Worm (Caenorhabditis elegans): ENCODE data around the gene K10C9.7.

The K10C9.7 gene

ce11 chrV:1067468-1067867, at the start of gene K10C9.7:
Gene K10C9.7 (minus strand): TSS chrV:1067568.
- TF ChIP-seq ZK546.5 (tag; optimal IDR thresholded peaks at IDR 0.05) (no peak), sma-9 (GFP tag; optimal IDR thresholded peaks at IDR 0.05) (no peak), sma-9 (tag; optimal IDR thresholded peaks at IDR 0.05) (no peak), ceh-16 (tag; optimal IDR thresholded peaks at IDR 0.05) (no peak), ama-1 (optimal IDR thresholded peaks at IDR 0.05) (no peak), lsy-2 (tag; optimal IDR thresholded peaks at IDR 0.05) (no peak), elt-1 (tag; optimal IDR thresholded peaks at IDR 0.05) (no peak), ztf-4 (tag; optimal IDR thresholded peaks at IDR 0.05) (no peak), nhr-23 (tag; optimal IDR thresholded peaks at IDR 0.05) (no peak), aly-2 (tag; optimal IDR thresholded peaks at IDR 0.05) (no peak), gmeb-1 (tag; optimal IDR thresholded peaks at IDR 0.05) (no peak), nhr-129 (tag; optimal IDR thresholded peaks at IDR 0.05) (no peak), snpc-4 (tag; optimal IDR thresholded peaks at IDR 0.05) (no peak), alr-1 (tag; optimal IDR thresholded peaks at IDR 0.05) (no peak), ztf-11 (tag; optimal IDR thresholded peaks at IDR 0.05) (no peak), crh-2 (tag; optimal IDR thresholded peaks at IDR 0.05) (no peak)

- no peak for TF ChIP-seq elt-1 (tag; optimal IDR thresholded peaks at IDR 0.05)
Measured at ce11 chrV:1112658-1113057, 45.3 kb upstream of the K10C9.7 start, which contains the start of gene Y50D4B.1. Gene Y50D4B.1 (plus strand): TSS chrV:1112958.

ce11 chrV:1112180-1112579, 44.8 kb upstream of the K10C9.7 start:
- TF ChIP-seq mbf-1 (tag; optimal IDR thresholded peaks at IDR 0.05), result no peak
- TF ChIP-seq elt-1 (tag; optimal IDR thresholded peaks at IDR 0.05), result no peak
- no peak for TF ChIP-seq blmp-1 (tag; optimal IDR thresholded peaks at IDR 0.05; ENCODE audit: insufficient read depth)
- no peak for TF ChIP-seq skn-1 (tag; optimal IDR thresholded peaks at IDR 0.05)
- no peak for TF ChIP-seq sem-4 (tag; optimal IDR thresholded peaks at IDR 0.05)
- no peak for TF ChIP-seq gmeb-1 (tag; optimal IDR thresholded peaks at IDR 0.05)
- TF ChIP-seq nhr-23 (tag; optimal IDR thresholded peaks at IDR 0.05), result no peak
- no peak for TF ChIP-seq sma-9 (GFP tag; optimal IDR thresholded peaks at IDR 0.05)
- no peak for TF ChIP-seq sma-9 (tag; optimal IDR thresholded peaks at IDR 0.05)
- TF ChIP-seq nhr-12 (tag; optimal IDR thresholded peaks at IDR 0.05), result no peak
- TF ChIP-seq ztf-11 (tag; optimal IDR thresholded peaks at IDR 0.05), result no peak
- no peak for TF ChIP-seq unc-55 (GFP tag; optimal IDR thresholded peaks at IDR 0.05)
- TF ChIP-seq alr-1 (tag; optimal IDR thresholded peaks at IDR 0.05), result no peak
- TF ChIP-seq unc-39 (tag; optimal IDR thresholded peaks at IDR 0.05), result no peak
- no peak for TF ChIP-seq ZK546.5 (tag; optimal IDR thresholded peaks at IDR 0.05)
- TF ChIP-seq zag-1 (tag; optimal IDR thresholded peaks at IDR 0.05), result no peak

ce11 chrV:1102569-1102968, 35.2 kb upstream of the K10C9.7 start:
- no peak for TF ChIP-seq nhr-25 (tag; optimal IDR thresholded peaks at IDR 0.05)
- TF ChIP-seq peb-1 (tag; optimal IDR thresholded peaks at IDR 0.05), result no peak
- TF ChIP-seq unc-55 (GFP tag; optimal IDR thresholded peaks at IDR 0.05), result no peak
- no peak for TF ChIP-seq zag-1 (tag; optimal IDR thresholded peaks at IDR 0.05)
- TF ChIP-seq blmp-1 (tag; optimal IDR thresholded peaks at IDR 0.05; ENCODE audit: insufficient read depth), result no peak
- no peak for TF ChIP-seq egl-27 (tag; optimal IDR thresholded peaks at IDR 0.05)
- TF ChIP-seq ztf-11 (tag; optimal IDR thresholded peaks at IDR 0.05), result no peak
- TF ChIP-seq lsy-2 (tag; optimal IDR thresholded peaks at IDR 0.05), result no peak
- no peak for TF ChIP-seq nhr-11 (tag; optimal IDR thresholded peaks at IDR 0.05)
- no peak for TF ChIP-seq lin-13 (GFP tag; optimal IDR thresholded peaks at IDR 0.05)
- TF ChIP-seq nhr-10 (tag; optimal IDR thresholded peaks at IDR 0.05), result no peak
- TF ChIP-seq lin-11 (tag; optimal IDR thresholded peaks at IDR 0.05), result no peak
- TF ChIP-seq dmd-4 (tag; optimal IDR thresholded peaks at IDR 0.05), result no peak
- TF ChIP-seq Y55F3AM.14 (GFP tag; optimal IDR thresholded peaks at IDR 0.05), result no peak
- TF ChIP-seq lin-39 (tag; optimal IDR thresholded peaks at IDR 0.05), result no peak
- TF ChIP-seq nhr-12 (tag; optimal IDR thresholded peaks at IDR 0.05), result no peak
- no peak for TF ChIP-seq unc-39 (tag; optimal IDR thresholded peaks at IDR 0.05)

- no peak for TF ChIP-seq unc-62 (GFP tag; optimal IDR thresholded peaks at IDR 0.05)
- no peak for TF ChIP-seq elt-3 (tag; optimal IDR thresholded peaks at IDR 0.05)
- no peak for TF ChIP-seq lin-11 (tag; optimal IDR thresholded peaks at IDR 0.05)
- TF ChIP-seq C34F6.9 (tag; optimal IDR thresholded peaks at IDR 0.05), result no peak
- no peak for TF ChIP-seq nhr-11 (tag; optimal IDR thresholded peaks at IDR 0.05)
- no peak for TF ChIP-seq nhr-237 (tag; optimal IDR thresholded peaks at IDR 0.05)
- no peak for TF ChIP-seq egl-27 (tag; optimal IDR thresholded peaks at IDR 0.05)
- TF ChIP-seq F13H6.1 (tag; optimal IDR thresholded peaks at IDR 0.05), result no peak
Measured at ce11 chrV:1100280-1100679, 32.9 kb upstream of the K10C9.7 start, which contains the start of gene Y50D4B.2. Gene Y50D4B.2 (plus strand): TSS chrV:1100580.

All from whole organism, L2 larva.